Worm (Caenorhabditis elegans): Measurements from ENCODE around the gene idpb-4.

Gene idpb-4

DNA sequence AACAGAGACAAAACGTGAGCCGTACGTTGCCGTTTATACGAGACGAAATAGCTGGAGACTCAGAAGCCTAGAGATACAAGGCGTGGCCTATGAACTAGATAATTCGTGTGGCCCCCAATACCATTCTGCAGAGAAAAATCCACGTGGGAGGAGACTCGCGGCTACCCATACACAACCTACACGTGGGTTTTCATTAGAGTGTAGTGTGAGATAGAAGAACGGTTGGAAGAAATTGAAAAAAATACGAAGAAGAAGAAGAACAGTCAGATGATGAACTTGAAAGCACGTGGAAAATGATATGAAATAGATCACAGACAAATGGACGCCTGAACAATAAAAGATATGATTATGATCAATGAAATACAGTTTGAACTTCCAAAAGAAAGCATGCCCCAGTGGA lies 27.8 kb upstream of the idpb-4 start:
- TF ChIP-seq snpc-4 (tag; optimal IDR thresholded peaks at IDR 0.05) (no peak), nhr-25 (tag; optimal IDR thresholded peaks at IDR 0.05) (peak; percentile 24), lsy-12 (tag; optimal IDR thresholded peaks at IDR 0.05) (peak; percentile 2), mdl-1 (tag; optimal IDR thresholded peaks at IDR 0.05) (peak; percentile 48), nhr-43 (tag; optimal IDR thresholded peaks at IDR 0.05; ENCODE audit: poor library complexity, severe bottlenecking) (peak; percentile 81), nhr-23 (tag; optimal IDR thresholded peaks at IDR 0.05) (peak; percentile 70)

DNA sequence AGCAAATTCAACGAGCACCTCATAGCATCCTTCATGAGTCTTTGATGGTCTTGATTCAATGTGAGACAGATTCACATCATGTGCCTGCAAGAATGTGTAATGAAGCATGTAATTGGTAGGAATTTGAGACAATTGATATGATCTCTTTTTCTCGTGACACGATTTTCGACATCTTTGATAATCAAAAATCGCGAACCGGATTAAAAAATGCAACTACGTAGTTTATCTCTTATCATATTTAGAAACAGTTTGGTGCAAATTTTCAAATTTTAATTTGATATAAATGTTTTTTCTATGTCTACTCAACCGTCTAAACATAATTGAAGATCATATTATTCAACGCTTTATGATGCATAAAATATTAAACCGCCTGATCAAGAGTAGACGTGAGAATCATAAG lies 27.0 kb upstream of the idpb-4 start:
- TF ChIP-seq egl-5 (tag; optimal IDR thresholded peaks at IDR 0.05), result no peak
- no peak for TF ChIP-seq fkh-10 (GFP tag; optimal IDR thresholded peaks at IDR 0.05)
- no peak for TF ChIP-seq zag-1 (tag; optimal IDR thresholded peaks at IDR 0.05)
- no peak for TF ChIP-seq nhr-67 (tag; optimal IDR thresholded peaks at IDR 0.05)
- TF ChIP-seq ceh-9 (tag; optimal IDR thresholded peaks at IDR 0.05), result no peak
- no peak for TF ChIP-seq nhr-43 (tag; optimal IDR thresholded peaks at IDR 0.05; ENCODE audit: poor library complexity, severe bottlenecking)
- no peak for TF ChIP-seq nhr-23 (tag; optimal IDR thresholded peaks at IDR 0.05)

DNA sequence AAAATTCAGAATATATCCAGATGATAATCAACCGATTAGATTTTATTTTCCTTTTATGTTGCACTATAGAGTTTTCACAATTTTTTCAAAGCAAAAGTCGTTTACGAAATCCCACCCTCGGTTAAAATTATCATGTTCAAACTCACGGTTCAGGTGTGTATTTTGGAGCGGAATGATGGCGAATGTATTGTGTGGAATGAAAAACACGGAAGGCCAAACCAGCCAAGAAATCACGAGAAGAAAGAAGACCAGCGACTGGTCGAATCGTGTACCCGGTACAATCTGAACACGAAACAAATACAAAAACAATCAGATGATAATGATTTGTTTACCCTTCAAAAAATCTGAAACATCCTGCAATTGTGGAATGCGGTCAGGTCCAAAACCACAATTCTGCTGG lies 26.0 kb upstream of the idpb-4 start:
- TF ChIP-seq ztf-11 (tag; optimal IDR thresholded peaks at IDR 0.05), result no peak
- no peak for TF ChIP-seq skn-1 (tag; optimal IDR thresholded peaks at IDR 0.05)
- TF ChIP-seq nhr-28 (tag; optimal IDR thresholded peaks at IDR 0.05), result no peak
- no peak for TF ChIP-seq nhr-77 (tag; optimal IDR thresholded peaks at IDR 0.05)
- no peak for TF ChIP-seq nfya-1 (tag; optimal IDR thresholded peaks at IDR 0.05; ENCODE audit: insufficient read depth)
- TF ChIP-seq jun-1 (tag; optimal IDR thresholded peaks at IDR 0.05), result no peak
- TF ChIP-seq fos-1 (tag; optimal IDR thresholded peaks at IDR 0.05), result no peak
- TF ChIP-seq daf-12 (tag; optimal IDR thresholded peaks at IDR 0.05), result no peak

DNA sequence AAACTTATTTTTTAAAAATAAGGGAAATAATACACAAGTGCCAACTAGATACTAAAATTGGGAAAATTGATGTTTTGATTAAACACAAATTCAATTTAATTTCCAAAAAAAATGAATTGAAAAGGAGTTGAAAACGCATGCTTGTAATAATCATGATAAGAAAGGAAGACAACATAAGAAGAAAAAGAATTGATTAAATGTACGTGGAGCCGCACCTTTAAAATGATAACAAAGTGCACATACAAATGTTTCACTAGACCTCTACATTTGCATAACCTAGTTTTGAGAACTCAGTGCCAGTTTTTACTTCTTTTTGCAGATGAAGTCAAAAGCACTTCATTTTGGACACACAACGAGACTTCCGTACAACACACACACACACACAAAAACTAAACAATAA lies 24.4 kb upstream of the idpb-4 start:
- TF ChIP-seq pqm-1 (tag; optimal IDR thresholded peaks at IDR 0.05) (no peak), elt-2 (tag; optimal IDR thresholded peaks at IDR 0.05) (peak; percentile 56), pha-4 (tag; optimal IDR thresholded peaks at IDR 0.05) (peak; percentile 20), unc-62 (GFP tag; optimal IDR thresholded peaks at IDR 0.05) (no peak)

DNA sequence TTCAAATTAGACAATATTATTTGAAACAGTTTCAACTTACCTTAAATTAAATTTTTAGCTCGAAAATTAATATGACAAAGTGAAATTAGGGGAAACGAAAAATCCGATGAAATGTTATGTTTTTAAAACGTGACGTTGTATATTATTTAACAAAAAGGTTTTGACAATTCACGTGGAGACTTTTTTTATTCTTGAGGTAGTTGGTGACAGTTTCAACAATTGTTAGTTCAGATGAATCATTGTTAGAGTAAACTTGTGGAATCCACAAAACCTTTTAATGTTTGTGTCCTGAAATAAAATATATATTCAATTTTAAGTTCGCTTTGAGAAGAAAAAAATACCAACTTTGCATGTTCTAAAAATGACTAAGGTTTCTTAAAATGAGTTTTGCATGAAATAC lies 22.1 kb upstream of the idpb-4 start, which contains the start of gene fut-1:
Gene fut-1 (minus strand): TSS at position 101 of the 400 bp plus-strand sequence.
- TF ChIP-seq mml-1 (tag; optimal IDR thresholded peaks at IDR 0.05) (no peak), nfya-1 (tag; optimal IDR thresholded peaks at IDR 0.05; ENCODE audit: insufficient read depth) (no peak), elt-1 (tag; optimal IDR thresholded peaks at IDR 0.05) (no peak), ZK546.5 (tag; optimal IDR thresholded peaks at IDR 0.05) (no peak)

DNA sequence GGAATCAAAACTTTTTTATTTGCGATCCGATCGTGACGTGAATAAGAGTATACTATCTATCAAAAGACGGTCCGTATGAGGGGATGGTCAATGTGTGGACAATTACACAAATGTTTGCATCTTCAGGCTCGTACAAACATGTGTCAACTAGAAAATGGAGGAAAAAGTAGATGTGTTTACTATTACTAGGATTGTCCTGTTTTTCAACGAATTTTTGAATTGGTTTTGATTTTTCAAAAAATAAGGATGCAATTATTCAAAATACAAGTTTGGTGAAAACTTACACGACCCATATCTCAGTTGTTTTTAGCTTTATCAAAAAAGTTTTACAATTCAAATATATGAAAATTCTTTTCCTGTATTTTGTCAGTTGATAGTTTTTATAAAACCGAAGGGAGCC lies 17.9 kb upstream of the idpb-4 start, which contains the start of gene K08F8.7:
Gene K08F8.7 (minus strand): TSS at position 101 of the 400 bp plus-strand sequence.
- TF ChIP-seq lin-15B (tag; optimal IDR thresholded peaks at IDR 0.05) (no peak), ama-1 (optimal IDR thresholded peaks at IDR 0.05) (no peak), skn-1 (tag; optimal IDR thresholded peaks at IDR 0.05) (no peak), fkh-2 (tag; optimal IDR thresholded peaks at IDR 0.05) (no peak), elt-3 (tag; optimal IDR thresholded peaks at IDR 0.05) (no peak), ceh-16 (tag; optimal IDR thresholded peaks at IDR 0.05) (no peak), hmg-11 (tag; optimal IDR thresholded peaks at IDR 0.05) (no peak), nhr-237 (tag; optimal IDR thresholded peaks at IDR 0.05) (no peak)

DNA sequence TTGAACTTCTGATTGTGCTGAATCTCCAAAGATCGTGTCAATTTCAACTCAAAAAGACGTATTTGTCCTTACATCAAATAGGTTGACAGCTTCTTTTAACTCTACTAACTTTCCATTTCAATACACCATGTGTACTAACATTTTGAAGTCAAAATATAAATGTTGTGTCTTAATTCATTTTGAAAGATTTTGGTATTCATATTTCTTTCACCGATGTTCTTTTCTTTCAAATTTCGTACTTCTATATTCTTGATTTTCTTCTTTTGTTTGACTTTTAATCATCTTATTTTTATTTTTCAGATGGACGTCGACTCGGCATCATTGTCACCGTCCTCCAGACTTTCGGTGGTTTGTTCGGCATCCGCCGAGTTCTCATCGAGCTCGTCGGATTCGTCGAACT lies 14.3 kb upstream of the idpb-4 start, which contains the start of gene atf-2:
Gene atf-2 (plus strand): TSS at position 301 of the 400 bp plus-strand sequence.
- TF ChIP-seq nfya-1 (tag; optimal IDR thresholded peaks at IDR 0.05; ENCODE audit: insufficient read depth) (no peak), sea-2 (GFP tag; optimal IDR thresholded peaks at IDR 0.05) (no peak), fkh-2 (tag; optimal IDR thresholded peaks at IDR 0.05) (no peak), ceh-28 (tag; optimal IDR thresholded peaks at IDR 0.05) (no peak)

All from whole organism, L3 larva.